Worm (Caenorhabditis elegans) whole organism, early embryonic: ENCODE measurements around the gene lnkn-1.
A peak's percentile ranks its signal among the peaks of the same experiment; 100 is the strongest.

ENCODE experiments used
- B0310.2 ChIP-seq: sonication (generic microtip); optimal IDR thresholded peaks from 2 replicates; lab custom pipeline; 2016; ENCODE audit warnings: mild to moderate bottlenecking, missing genetic modification characterization, missing compliant biosample characterization
- F13C5.2 ChIP-seq: sonication (generic microtip); optimal IDR thresholded peaks from 2 replicates; lab custom pipeline; 2017; ENCODE audit warnings: mild to moderate bottlenecking, missing genetic modification characterization, inconsistent platforms, missing compliant biosample characterization
- aly-1 ChIP-seq: sonication (generic microtip); optimal IDR thresholded peaks from 2 replicates; lab custom pipeline; 2016; ENCODE audit warnings: missing genetic modification characterization, missing compliant biosample characterization
- ama-1 ChIP-seq: fragments of 150-350 bp; optimal IDR thresholded peaks from 2 replicates; lab custom pipeline; 2014
- ceh-13 ChIP-seq: fragments of 200-800 bp; sonication (Bioruptor generic); optimal IDR thresholded peaks from 2 replicates; lab custom pipeline; 2018; ENCODE audit warnings: mild to moderate bottlenecking, missing genetic modification characterization, missing compliant biosample characterization
- ceh-36 ChIP-seq: sonication (generic microtip); optimal IDR thresholded peaks from 2 replicates; lab custom pipeline; 2016; ENCODE audit warnings: missing genetic modification characterization, inconsistent platforms, missing compliant biosample characterization
- ets-7 ChIP-seq: sonication (generic microtip); optimal IDR thresholded peaks from 2 replicates; lab custom pipeline; 2016; ENCODE audit warnings: missing genotype, missing genetic modification characterization, missing compliant biosample characterization
- flt-1 ChIP-seq: fragments of 200-800 bp; sonication (Bioruptor generic); IDR thresholded peaks from 2 replicates; pipeline ENCODE4 v1.3.6; 2022; ENCODE audit warnings: missing genetic modification characterization, missing compliant biosample characterization
- hmbx-1 ChIP-seq: sonication (generic microtip); optimal IDR thresholded peaks from 2 replicates; lab custom pipeline; 2016; ENCODE audit warnings: mild to moderate bottlenecking, missing genetic modification characterization, missing compliant biosample characterization
- hmg-4 ChIP-seq: fragments of 200-800 bp; sonication (Bioruptor generic); optimal IDR thresholded peaks from 2 replicates; lab custom pipeline; 2018; ENCODE audit warnings: mild to moderate bottlenecking, missing genetic modification characterization, missing compliant biosample characterization
- hnd-1 ChIP-seq: sonication (generic microtip); optimal IDR thresholded peaks from 2 replicates; lab custom pipeline; 2016; ENCODE audit warnings: missing genetic modification characterization, missing compliant biosample characterization
- pes-1 ChIP-seq: fragments of 200-800 bp; sonication (Bioruptor generic); IDR thresholded peaks from 2 replicates; pipeline ENCODE4 v1.3.6; 2022; ENCODE audit warnings: missing genetic modification reagents, missing genetic modification characterization, missing compliant biosample characterization
- scrt-1 ChIP-seq: fragments of 200-800 bp; sonication (Bioruptor generic); IDR thresholded peaks from 2 replicates; pipeline ENCODE4 v1.3.6; 2022; ENCODE audit warnings: missing genetic modification characterization, missing compliant biosample characterization
- sea-1 ChIP-seq: fragments of 200-800 bp; sonication (Bioruptor generic); conservative IDR thresholded peaks from 2 replicates; pipeline ENCODE4 v1.3.6; 2022; ENCODE audit warnings: missing genetic modification characterization, missing compliant biosample characterization
- tbx-11 ChIP-seq: fragments of 200-800 bp; sonication (Bioruptor generic); IDR thresholded peaks from 2 replicates; pipeline ENCODE4 v1.3.6; 2022; ENCODE audit warnings: missing genetic modification characterization, missing compliant biosample characterization
- tbx-37 ChIP-seq: fragments of 200-800 bp; sonication (Bioruptor generic); conservative IDR thresholded peaks from 2 replicates; pipeline ENCODE4 v1.3.6; 2022; ENCODE audit warnings: missing genetic modification reagents, missing genetic modification characterization, missing compliant biosample characterization
- tra-4 ChIP-seq: sonication (generic microtip); optimal IDR thresholded peaks from 2 replicates; lab custom pipeline; 2017; ENCODE audit warnings: missing genetic modification characterization, missing compliant biosample characterization

Gene lnkn-1

ce11 chrIII:8889931-8890330, at the start of gene lnkn-1:
lnkn-1 (plus strand) TSS chrIII:8890231.
- TF ChIP-seq hmbx-1 (tag; lab: Kevin White, UChicago) (no peak), tbx-11 (no peak), F13C5.2 (no peak), ceh-36 (tag; lab: Kevin White, UChicago) (no peak)

- TF ChIP-seq tbx-11 (no peak), sea-1 (GFP tag; lab: Robert Waterston, UW) (no peak), scrt-1 (GFP tag; lab: Robert Waterston, UW) (no peak), flt-1 (GFP tag; lab: Robert Waterston, UW) (no peak), ceh-13 (no peak), B0310.2 (tag; lab: Kevin White, UChicago) (no peak), ceh-36 (tag; lab: Kevin White, UChicago) (no peak), hnd-1 (tag; lab: Kevin White, UChicago) (no peak), tra-4 (tag; lab: Kevin White, UChicago) (no peak), pes-1 (GFP tag; lab: Robert Waterston, UW) (no peak), ama-1 (no peak), ets-7 (tag; lab: Kevin White, UChicago) (no peak), aly-1 (tag; lab: Kevin White, UChicago) (no peak), tbx-37 (GFP tag; lab: Robert Waterston, UW) (no peak), F13C5.2 (no peak), hmbx-1 (tag; lab: Kevin White, UChicago) (no peak), hmg-4 (GFP tag; lab: Kevin White, UChicago) (no peak)
Observed at ce11 chrIII:8844137-8844536, 45.9 kb upstream of the lnkn-1 start.

- no peak for TF ChIP-seq hmg-4 (GFP tag; lab: Kevin White, UChicago)
- no peak for TF ChIP-seq tbx-37 (GFP tag; lab: Robert Waterston, UW)
- TF ChIP-seq aly-1 (tag; lab: Kevin White, UChicago), result no peak
- TF ChIP-seq F13C5.2, result no peak
- no peak for TF ChIP-seq hmbx-1 (tag; lab: Kevin White, UChicago)
- TF ChIP-seq ceh-13, result no peak
- TF ChIP-seq flt-1 (GFP tag; lab: Robert Waterston, UW), result no peak
- no peak for TF ChIP-seq hnd-1 (tag; lab: Kevin White, UChicago)
- TF ChIP-seq sea-1 (GFP tag; lab: Robert Waterston, UW), result no peak
- no peak for TF ChIP-seq pes-1 (GFP tag; lab: Robert Waterston, UW)
- TF ChIP-seq tbx-11, result no peak
Observed at ce11 chrIII:8845114-8845513, 44.9 kb upstream of the lnkn-1 start, which contains the start of gene F44E2.6. F44E2.6 (minus strand) TSS chrIII:8845214.

ce11 chrIII:8847722-8848121, 42.3 kb upstream of the lnkn-1 start:
- TF ChIP-seq ama-1 (no peak), pes-1 (GFP tag; lab: Robert Waterston, UW) (no peak), F13C5.2 (no peak)

ce11 chrIII:8848372-8848771, 41.7 kb upstream of the lnkn-1 start, which contains the start of gene F44E2.7:
F44E2.7 (minus strand) TSS chrIII:8848472.
- TF ChIP-seq tbx-37 (GFP tag; lab: Robert Waterston, UW), result no peak
- no peak for TF ChIP-seq sea-1 (GFP tag; lab: Robert Waterston, UW)
- no peak for TF ChIP-seq ama-1
- TF ChIP-seq tra-4 (tag; lab: Kevin White, UChicago), result no peak
- no peak for TF ChIP-seq ceh-13
- TF ChIP-seq ceh-36 (tag; lab: Kevin White, UChicago), result no peak
- TF ChIP-seq tbx-11, result no peak
- no peak for TF ChIP-seq ets-7 (tag; lab: Kevin White, UChicago)
- no peak for TF ChIP-seq hmg-4 (GFP tag; lab: Kevin White, UChicago)
- no peak for TF ChIP-seq flt-1 (GFP tag; lab: Robert Waterston, UW)
- TF ChIP-seq B0310.2 (tag; lab: Kevin White, UChicago), result no peak
- TF ChIP-seq hnd-1 (tag; lab: Kevin White, UChicago), result no peak
- TF ChIP-seq aly-1 (tag; lab: Kevin White, UChicago), result no peak
- no peak for TF ChIP-seq hmbx-1 (tag; lab: Kevin White, UChicago)
- TF ChIP-seq F13C5.2, result no peak
- TF ChIP-seq pes-1 (GFP tag; lab: Robert Waterston, UW), result no peak
- TF ChIP-seq scrt-1 (GFP tag; lab: Robert Waterston, UW), result no peak

ce11 chrIII:8849507-8849906, 40.5 kb upstream of the lnkn-1 start, which contains the start of gene F44E2.8:
F44E2.8 (minus strand) TSS chrIII:8849877.
- TF ChIP-seq tbx-37 (GFP tag; lab: Robert Waterston, UW), result no peak
- TF ChIP-seq B0310.2 (tag; lab: Kevin White, UChicago), result no peak
- TF ChIP-seq sea-1 (GFP tag; lab: Robert Waterston, UW), result no peak
- no peak for TF ChIP-seq pes-1 (GFP tag; lab: Robert Waterston, UW)
- no peak for TF ChIP-seq tra-4 (tag; lab: Kevin White, UChicago)
- no peak for TF ChIP-seq ama-1
- TF ChIP-seq flt-1 (GFP tag; lab: Robert Waterston, UW), result no peak
- TF ChIP-seq ceh-36 (tag; lab: Kevin White, UChicago), result no peak
- no peak for TF ChIP-seq hmg-4 (GFP tag; lab: Kevin White, UChicago)
- no peak for TF ChIP-seq aly-1 (tag; lab: Kevin White, UChicago)
- no peak for TF ChIP-seq hmbx-1 (tag; lab: Kevin White, UChicago)
- TF ChIP-seq tbx-11, result no peak
- no peak for TF ChIP-seq ets-7 (tag; lab: Kevin White, UChicago)
- TF ChIP-seq scrt-1 (GFP tag; lab: Robert Waterston, UW), result no peak
- TF ChIP-seq F13C5.2, result no peak
- TF ChIP-seq hnd-1 (tag; lab: Kevin White, UChicago), result no peak
- TF ChIP-seq ceh-13, result no peak

ce11 chrIII:8850482-8851047, 39.5 kb upstream of the lnkn-1 start, which contains the start of gene F44E2.9:
F44E2.9 (minus strand) TSS chrIII:8850532.
- TF ChIP-seq hmbx-1 (tag; lab: Kevin White, UChicago) (no peak), sea-1 (GFP tag; lab: Robert Waterston, UW) (no peak), scrt-1 (GFP tag; lab: Robert Waterston, UW) (no peak), ama-1 (no peak), ets-7 (tag; lab: Kevin White, UChicago) (no peak), tbx-37 (GFP tag; lab: Robert Waterston, UW) (peak; percentile 61), hmg-4 (GFP tag; lab: Kevin White, UChicago) (no peak), tra-4 (tag; lab: Kevin White, UChicago) (no peak), ceh-36 (tag; lab: Kevin White, UChicago) (no peak)
